Fruit fly (Drosophila melanogaster): ENCODE measurements around the gene ppk22.
A peak's percentile ranks its signal among the peaks of the same experiment; 100 is the strongest.

ppk22 gene

DNA sequence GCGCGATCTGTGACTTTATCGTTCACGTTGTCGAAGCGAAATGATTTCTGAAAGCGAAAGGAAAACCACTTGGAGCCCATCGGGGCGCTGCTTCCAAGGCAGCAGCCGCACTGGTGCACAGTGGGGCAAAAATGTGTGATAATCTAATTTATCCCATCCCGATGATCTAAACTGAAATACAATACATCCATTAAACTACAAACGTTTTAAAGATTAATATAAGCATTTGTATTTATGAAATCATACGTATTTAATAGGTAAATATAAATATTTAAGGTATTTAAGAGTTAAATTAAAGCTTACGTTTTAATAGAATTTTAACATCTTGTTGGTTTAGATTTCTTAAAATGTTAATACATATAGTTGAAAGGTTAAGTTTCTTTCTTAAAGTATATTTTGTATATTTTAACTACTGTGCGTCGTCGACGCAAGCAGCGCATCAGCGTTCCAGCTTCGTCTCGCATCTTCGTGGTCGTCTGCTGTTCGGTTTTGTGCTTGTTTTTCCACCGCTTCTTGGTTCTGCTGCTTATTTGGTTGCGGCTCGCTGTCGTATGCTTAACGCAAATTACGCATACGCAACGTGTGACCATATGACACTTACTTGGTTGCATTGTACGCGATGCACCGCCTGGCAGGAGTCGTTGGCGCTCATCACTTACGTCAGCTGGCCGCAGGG is 46.5 kb upstream of the ppk22 start, which contains the start of gene CG13643 (continued):
- TF ChIP-seq CG10631 (GFP tag; optimal IDR thresholded peaks at IDR 0.05) (peak; percentile 40), CG6792 (GFP tag; optimal IDR thresholded peaks at IDR 0.05) (peak; percentile 34), CG3919 (GFP tag; optimal IDR thresholded peaks at IDR 0.05) (peak; percentile 67), CG6276 (GFP tag; optimal IDR thresholded peaks at IDR 0.05) (peak; percentile 75), ss (GFP tag; optimal IDR thresholded peaks at IDR 0.05) (peak; percentile 35 to 56), dac (GFP tag; optimal IDR thresholded peaks at IDR 0.05) (peak; percentile 18), CG8632 (GFP tag; optimal IDR thresholded peaks at IDR 0.05) (peak; percentile 66), CG7368 (GFP tag; optimal IDR thresholded peaks at IDR 0.05) (peak; percentile 11), Hr38 (GFP tag; optimal IDR thresholded peaks at IDR 0.05) (no peak), cyc (GFP tag; optimal IDR thresholded peaks at IDR 0.05) (peak; percentile 1), CG10669 (GFP tag; optimal IDR thresholded peaks at IDR 0.05) (no peak), fd85E (GFP tag; optimal IDR thresholded peaks at IDR 0.05) (no peak), achi (GFP tag; optimal IDR thresholded peaks at IDR 0.05) (peak; percentile 74), esn (GFP tag; optimal IDR thresholded peaks at IDR 0.05) (no peak), CG16779 (tag; optimal IDR thresholded peaks at IDR 0.05) (peak; percentile 17), Eip93F (GFP tag; optimal IDR thresholded peaks at IDR 0.05) (no peak), CG32006 (GFP tag; optimal IDR thresholded peaks at IDR 0.05) (peak; percentile 85), Sox102F (GFP tag; optimal IDR thresholded peaks at IDR 0.05) (no peak), spab (GFP tag; optimal IDR thresholded peaks at IDR 0.05) (no peak), CG15336 (GFP tag; IDR thresholded peaks at IDR 0.05) (peak; percentile 82), Lpt (GFP tag; optimal IDR thresholded peaks at IDR 0.05) (peak; percentile 36), CG8319 (GFP tag; optimal IDR thresholded peaks at IDR 0.05) (no peak), fkh (GFP tag; optimal IDR thresholded peaks at IDR 0.05) (no peak)

DNA sequence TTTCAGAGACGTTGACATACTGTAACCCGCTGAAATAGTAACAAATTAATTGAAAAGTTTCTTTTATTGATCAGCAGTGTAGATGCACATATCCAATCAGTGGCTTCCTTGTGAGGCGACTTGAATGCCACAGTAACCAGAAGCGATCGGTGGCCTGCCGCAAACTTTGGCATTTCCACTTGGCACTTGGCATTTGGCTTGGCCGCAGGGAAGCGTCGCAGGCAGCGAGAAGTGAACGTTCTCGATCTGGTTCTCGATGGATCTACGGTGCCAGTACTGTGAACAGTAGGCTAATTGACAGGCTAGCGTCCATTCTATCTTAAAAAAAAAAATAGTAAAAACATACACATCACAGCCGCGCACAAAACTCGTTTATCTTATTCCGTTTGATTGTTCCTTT is 41.2 kb upstream of the ppk22 start, which contains the start of gene CG10845:
CG10845 (plus strand) TSS at position 301 of the 400 bp plus-strand sequence.
- TF ChIP-seq Eip78C (GFP tag) = no peak
- TF ChIP-seq CG4318 (GFP tag; optimal IDR thresholded peaks at IDR 0.05) = no peak
- no peak for TF ChIP-seq Smox (GFP tag; optimal IDR thresholded peaks at IDR 0.05)
- TF ChIP-seq CG8319 (GFP tag; optimal IDR thresholded peaks at IDR 0.05) = no peak
- TF ChIP-seq CG7368 (GFP tag; optimal IDR thresholded peaks at IDR 0.05) = no peak
- no peak for TF ChIP-seq esn (GFP tag; optimal IDR thresholded peaks at IDR 0.05)

DNA sequence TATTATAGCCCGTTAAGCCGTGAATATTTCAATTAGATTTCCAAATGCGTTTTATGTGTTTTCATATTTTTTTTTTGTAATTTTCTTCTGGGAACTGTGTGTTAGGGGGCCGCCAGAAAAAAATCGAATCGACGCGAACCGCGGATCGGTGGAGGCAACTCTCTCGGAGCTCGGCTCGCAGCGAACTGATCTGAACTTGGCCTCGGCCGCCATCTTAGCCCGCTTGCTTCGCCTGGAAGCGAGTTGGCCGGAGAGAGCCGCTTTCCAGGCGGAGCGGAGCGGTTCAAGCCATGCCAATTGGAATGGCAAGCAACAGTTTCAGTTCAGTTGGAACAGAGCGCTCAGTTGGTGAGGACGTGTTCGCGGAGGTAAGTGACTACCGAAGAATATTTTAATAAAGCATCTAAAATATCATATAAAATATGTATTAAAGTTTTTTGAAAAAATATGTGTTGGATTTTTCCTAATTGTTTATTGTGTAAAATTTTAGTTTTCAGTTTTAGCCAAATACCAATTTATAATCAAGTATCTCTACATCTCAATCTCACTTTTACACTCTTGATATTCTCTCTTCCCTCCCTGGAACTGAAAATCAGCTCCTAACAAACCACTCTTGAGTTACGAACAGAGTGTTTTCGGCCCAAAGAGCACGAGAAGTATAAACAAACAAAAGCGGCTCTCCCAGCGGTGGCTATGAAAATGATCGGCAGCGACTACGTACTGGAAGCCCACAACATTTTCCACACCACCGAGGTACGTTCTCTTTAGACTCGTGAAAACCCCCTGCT is 35.0 kb upstream of the ppk22 start, which contains the start of the genes CG31121 and CG11069:
CG31121 (minus strand) TSS at position 187 of the 788 bp plus-strand sequence.
CG11069 (plus strand) TSS at position 324 of the 788 bp plus-strand sequence.
- TF ChIP-seq cyc (GFP tag; optimal IDR thresholded peaks at IDR 0.05) = no peak
- no peak for TF ChIP-seq Met (GFP tag; optimal IDR thresholded peaks at IDR 0.05)
- TF ChIP-seq net (GFP tag; optimal IDR thresholded peaks at IDR 0.05) = peak; percentile 9
- no peak for TF ChIP-seq CG11902 (GFP tag; optimal IDR thresholded peaks at IDR 0.05)
- TF ChIP-seq Ets21C (GFP tag; optimal IDR thresholded peaks at IDR 0.05) = no peak
- TF ChIP-seq pdm3 (GFP tag; optimal IDR thresholded peaks at IDR 0.05) = no peak
- TF ChIP-seq Sox14 (GFP tag; optimal IDR thresholded peaks at IDR 0.05) = no peak
- no peak for TF ChIP-seq CG6792 (GFP tag; optimal IDR thresholded peaks at IDR 0.05)
- TF ChIP-seq Lpt (GFP tag; optimal IDR thresholded peaks at IDR 0.05) = no peak
- TF ChIP-seq lz (GFP tag; optimal IDR thresholded peaks at IDR 0.05) = no peak
- no peak for TF ChIP-seq Eip75B (GFP tag; optimal IDR thresholded peaks at IDR 0.05)
- peak; percentile 9 for TF ChIP-seq dsx (GFP tag; optimal IDR thresholded peaks at IDR 0.05; ENCODE audit: poor library complexity, severe bottlenecking)
- TF ChIP-seq CG7368 (GFP tag; optimal IDR thresholded peaks at IDR 0.05) = no peak
- peak; percentile 68 for TF ChIP-seq Eip78C (GFP tag)
- no peak for TF ChIP-seq achi (GFP tag; optimal IDR thresholded peaks at IDR 0.05)
- no peak for TF ChIP-seq dac (GFP tag; optimal IDR thresholded peaks at IDR 0.05)
- TF ChIP-seq esn (GFP tag; optimal IDR thresholded peaks at IDR 0.05) = no peak
- no peak for TF ChIP-seq salr (GFP tag; optimal IDR thresholded peaks at IDR 0.05)
- TF ChIP-seq CG11762 (GFP tag; optimal IDR thresholded peaks at IDR 0.05; ENCODE audit: insufficient read depth) = peak; percentile 3
- no peak for TF ChIP-seq CG31627 (GFP tag; optimal IDR thresholded peaks at IDR 0.05)
- no peak for TF ChIP-seq Smox (GFP tag; optimal IDR thresholded peaks at IDR 0.05)
- TF ChIP-seq CG32006 (GFP tag; optimal IDR thresholded peaks at IDR 0.05) = no peak
- TF ChIP-seq fd85E (GFP tag; optimal IDR thresholded peaks at IDR 0.05) = no peak
- TF ChIP-seq OdsH (GFP tag; optimal IDR thresholded peaks at IDR 0.05) = no peak
- TF ChIP-seq ss (GFP tag; optimal IDR thresholded peaks at IDR 0.05) = peak in 1 of 2 experiments; percentile 3
- TF ChIP-seq Gug (GFP tag; IDR thresholded peaks at IDR 0.05) = no peak
- TF ChIP-seq CG1621 (tag; optimal IDR thresholded peaks at IDR 0.05) = peak; percentile 1
- TF ChIP-seq acj6 (GFP tag; optimal IDR thresholded peaks at IDR 0.05) = no peak
- peak; percentile 59; the same call in 1 of the 3 replicates for TF ChIP-seq eg (GFP tag; IDR thresholded peaks at IDR 0.05)
- TF ChIP-seq Eip93F (GFP tag; optimal IDR thresholded peaks at IDR 0.05) = no peak
- TF ChIP-seq CG3032 (tag; optimal IDR thresholded peaks at IDR 0.05) = no peak
